Worm (Caenorhabditis elegans) whole organism, young adult: ENCODE results near the gene wht-6.

Source experiments
- B0019.2 ChIP-seq: fragments of 200-800 bp; sonication (Bioruptor generic); conservative IDR thresholded peaks from 2 replicates; pipeline ENCODE4 v1.3.6; 2022; ENCODE audit warnings: missing genetic modification reagents, missing genetic modification characterization, missing compliant biosample characterization
- B0035.1 ChIP-seq: sonication (generic microtip); optimal IDR thresholded peaks from 2 replicates; lab custom pipeline; 2016; ENCODE audit warnings: missing genetic modification characterization, mild to moderate bottlenecking, missing compliant biosample characterization, missing genotype, missing genetic modification reagents
- B0336.3 ChIP-seq: fragments of 200-800 bp; sonication (Bioruptor generic); IDR thresholded peaks from 2 replicates; pipeline ENCODE4 v1.3.6; 2022; ENCODE audit warnings: missing genetic modification characterization, missing compliant biosample characterization
- D2030.7 ChIP-seq: fragments of 200-800 bp; sonication (Bioruptor generic); IDR thresholded peaks from 2 replicates; pipeline ENCODE4 v1.3.6; 2022; ENCODE audit warnings: missing genetic modification reagents, missing genetic modification characterization, missing compliant biosample characterization
- F23B12.7 ChIP-seq: sonication (generic microtip); optimal IDR thresholded peaks from 2 replicates; lab custom pipeline; 2017; ENCODE audit warnings: missing genetic modification characterization, mild to moderate bottlenecking, missing compliant biosample characterization, antibody characterized with exemption, moderate library complexity; ENCODE audit not compliant: insufficient read depth
- F33H1.4 ChIP-seq: fragments of 200-800 bp; sonication (Bioruptor generic); IDR thresholded peaks from 2 replicates; pipeline ENCODE4 v1.3.6; 2022; ENCODE audit warnings: missing genetic modification reagents, missing genetic modification characterization, missing compliant biosample characterization
- K11D2.4 ChIP-seq: fragments of 200-800 bp; sonication (Bioruptor generic); IDR thresholded peaks from 2 replicates; pipeline ENCODE4 v1.3.6; 2022; ENCODE audit warnings: missing genetic modification reagents, missing genetic modification characterization, missing compliant biosample characterization
- T07F8.4 ChIP-seq: sonication (generic microtip); optimal IDR thresholded peaks from 2 replicates; lab custom pipeline; 2016; ENCODE audit warnings: mild to moderate bottlenecking, missing genetic modification characterization, moderate library complexity, missing compliant biosample characterization
- ZK185.1 ChIP-seq: sonication (generic microtip); optimal IDR thresholded peaks from 2 replicates; lab custom pipeline; 2016; ENCODE audit warnings: mild to moderate bottlenecking, missing genetic modification characterization, missing compliant biosample characterization; ENCODE audit not compliant: poor library complexity, severe bottlenecking
- ama-1 ChIP-seq, 3 experiments: fragments of 150-350 bp in 1 of 3; sonication (generic microtip) in 2 of 3; optimal IDR thresholded peaks; 2 replicates each; lab custom pipeline; 2014 to 2018; ENCODE audit warnings: missing biosample characterization in 2 of 3, missing genetic modification characterization in 2 of 3, missing genetic modification reagents in 2 of 3
- attf-5 ChIP-seq: fragments of 200-800 bp; sonication (Bioruptor generic); optimal IDR thresholded peaks from 2 replicates; lab custom pipeline; 2018; ENCODE audit warnings: mild to moderate bottlenecking, missing genetic modification characterization, missing compliant biosample characterization
- bed-2 ChIP-seq: fragments of 200-800 bp; sonication (Bioruptor generic); IDR thresholded peaks from 2 replicates; pipeline ENCODE4 v1.3.6; 2022; ENCODE audit warnings: missing genetic modification reagents, missing genetic modification characterization, missing compliant biosample characterization
- ccch-3 ChIP-seq: fragments of 200-800 bp; sonication (Bioruptor generic); optimal IDR thresholded peaks from 2 replicates; lab custom pipeline; 2018; ENCODE audit warnings: mild to moderate bottlenecking, missing genetic modification characterization, missing compliant biosample characterization
- cebp-1 ChIP-seq, 2 experiments: fragments of 200-800 bp in 1 of 2; sonication (Bioruptor generic) in 1 of 2; sonication (generic microtip) in 1 of 2; IDR thresholded peaks in 1 of 2; optimal IDR thresholded peaks in 1 of 2; 2 replicates each; pipeline versions ENCODE4 v1.3.6 to Lab custom; 2017 to 2022; ENCODE audit warnings: missing compliant biosample characterization in 2 of 2, missing genetic modification characterization in 2 of 2, mild to moderate bottlenecking in 1 of 2, missing genetic modification reagents in 1 of 2, moderate library complexity in 1 of 2
- ceh-27 ChIP-seq: fragments of 200-800 bp; sonication (Bioruptor generic); optimal IDR thresholded peaks from 2 replicates; lab custom pipeline; 2018; ENCODE audit warnings: mild to moderate bottlenecking, missing genetic modification characterization, moderate library complexity, missing compliant biosample characterization
- dox-1 ChIP-seq: fragments of 200-800 bp; sonication (Bioruptor generic); IDR thresholded peaks from 2 replicates; pipeline ENCODE4 v1.3.6; 2022; ENCODE audit warnings: missing genetic modification reagents, missing genetic modification characterization, missing compliant biosample characterization
- dpl-1 ChIP-seq: fragments of 150-350 bp; optimal IDR thresholded peaks from 2 replicates; lab custom pipeline; 2014; ENCODE audit warnings: missing biosample characterization, missing genetic modification reagents, missing genetic modification characterization
- efl-1 ChIP-seq: fragments of 150-350 bp; optimal IDR thresholded peaks from 2 replicates; lab custom pipeline; 2014; ENCODE audit warnings: missing biosample characterization, missing genetic modification reagents, missing genetic modification characterization
- hmg-1.2 ChIP-seq: fragments of 200-800 bp; sonication (Bioruptor generic); IDR thresholded peaks from 2 replicates; pipeline ENCODE4 v1.3.6; 2022; ENCODE audit warnings: missing genetic modification reagents, missing genetic modification characterization, missing compliant biosample characterization
- hsf-1 ChIP-seq: fragments of 200-800 bp; sonication (Bioruptor generic); IDR thresholded peaks from 2 replicates; pipeline ENCODE4 v1.3.6; 2022; ENCODE audit warnings: missing genetic modification reagents, missing genetic modification characterization, missing compliant biosample characterization
- let-607 ChIP-seq, 2 experiments: fragments of 200-800 bp in 1 of 2; sonication (Bioruptor generic) in 1 of 2; sonication (generic microtip) in 1 of 2; optimal IDR thresholded peaks; 2 replicates each; lab custom pipeline; 2016 to 2018; ENCODE audit warnings: mild to moderate bottlenecking in 2 of 2, missing compliant biosample characterization in 2 of 2, missing genetic modification characterization in 2 of 2, moderate library complexity in 2 of 2, missing genotype in 1 of 2
- lin-35 ChIP-seq, 3 experiments: fragments of 150-350 bp in 2 of 3; sonication (generic microtip) in 1 of 3; optimal IDR thresholded peaks; 2 replicates each; lab custom pipeline; 2014 to 2018; ENCODE audit warnings: missing biosample characterization in 3 of 3, missing genetic modification characterization in 3 of 3, missing genetic modification reagents in 3 of 3
- lin-40 ChIP-seq: sonication (generic microtip); optimal IDR thresholded peaks from 2 replicates; lab custom pipeline; 2016; ENCODE audit warnings: missing genetic modification characterization, mild to moderate bottlenecking, missing compliant biosample characterization, missing genotype, missing genetic modification reagents
- lin-54 ChIP-seq: fragments of 200-800 bp; sonication (Bioruptor generic); optimal IDR thresholded peaks from 2 replicates; lab custom pipeline; 2018; ENCODE audit warnings: mild to moderate bottlenecking, missing genetic modification characterization, missing compliant biosample characterization
- lsl-1 ChIP-seq: fragments of 200-800 bp; sonication (Bioruptor generic); optimal IDR thresholded peaks from 2 replicates; lab custom pipeline; 2018; ENCODE audit warnings: mild to moderate bottlenecking, missing genetic modification characterization, moderate library complexity, missing compliant biosample characterization
- madf-6 ChIP-seq: fragments of 200-800 bp; sonication (Bioruptor generic); IDR thresholded peaks from 2 replicates; pipeline ENCODE4 v1.3.6; 2022; ENCODE audit warnings: missing genetic modification reagents, missing genetic modification characterization, missing compliant biosample characterization
- mcd-1 ChIP-seq: fragments of 200-800 bp; sonication (Bioruptor generic); IDR thresholded peaks from 2 replicates; pipeline ENCODE4 v1.3.6; 2022; ENCODE audit warnings: missing genetic modification reagents, missing genetic modification characterization, missing compliant biosample characterization
- nhr-90 ChIP-seq: sonication (generic microtip); optimal IDR thresholded peaks from 2 replicates; lab custom pipeline; 2016; ENCODE audit warnings: missing genotype, mild to moderate bottlenecking, missing genetic modification characterization, missing compliant biosample characterization
- snpc-1.1 ChIP-seq: sonication (generic microtip); optimal IDR thresholded peaks from 2 replicates; lab custom pipeline; 2017; ENCODE audit warnings: missing genetic modification characterization, mild to moderate bottlenecking, missing compliant biosample characterization, antibody characterized with exemption, moderate library complexity, missing genotype, missing genetic modification reagents; ENCODE audit not compliant: insufficient read depth
- snpc-1.3 ChIP-seq: sonication (generic microtip); optimal IDR thresholded peaks from 2 replicates; lab custom pipeline; 2017; ENCODE audit warnings: missing genetic modification characterization, mild to moderate bottlenecking, missing compliant biosample characterization, antibody characterized with exemption, moderate library complexity, missing genotype, missing genetic modification reagents; ENCODE audit not compliant: insufficient read depth
- snpc-3.4 ChIP-seq: sonication (generic microtip); optimal IDR thresholded peaks from 2 replicates; lab custom pipeline; 2017; ENCODE audit warnings: missing genetic modification characterization, mild to moderate bottlenecking, missing compliant biosample characterization, antibody characterized with exemption, moderate library complexity, missing genotype, missing genetic modification reagents
- snpc-4 ChIP-seq, 5 experiments: fragments of 150-350 bp in 1 of 5; sonication (generic microtip) in 4 of 5; optimal IDR thresholded peaks; 2 replicates each; lab custom pipeline; 2014 to 2018; ENCODE audit warnings: missing genetic modification characterization in 5 of 5, missing biosample characterization in 3 of 5, antibody characterized with exemption in 2 of 5, mild to moderate bottlenecking in 2 of 5, missing compliant biosample characterization in 2 of 5, missing genotype in 2 of 5, moderate library complexity in 2 of 5, missing genetic modification reagents in 1 of 5
- tbp1 ChIP-seq: fragments of 200-800 bp; sonication (Bioruptor generic); optimal IDR thresholded peaks from 2 replicates; lab custom pipeline; 2018; ENCODE audit warnings: mild to moderate bottlenecking, missing genetic modification characterization, missing compliant biosample characterization
- zim-3 ChIP-seq: sonication (generic microtip); optimal IDR thresholded peaks from 2 replicates; lab custom pipeline; 2017; ENCODE audit warnings: mild to moderate bottlenecking, missing genetic modification characterization, moderate library complexity, missing compliant biosample characterization
- ztf-18 ChIP-seq: sonication (generic microtip); optimal IDR thresholded peaks from 2 replicates; lab custom pipeline; 2016; ENCODE audit warnings: missing genotype, mild to moderate bottlenecking, missing genetic modification characterization, missing compliant biosample characterization
- ztf-3 ChIP-seq: fragments of 200-800 bp; sonication (Bioruptor generic); optimal IDR thresholded peaks from 2 replicates; lab custom pipeline; 2018; ENCODE audit warnings: mild to moderate bottlenecking, missing genetic modification characterization, missing compliant biosample characterization

wht-6 gene

DNA sequence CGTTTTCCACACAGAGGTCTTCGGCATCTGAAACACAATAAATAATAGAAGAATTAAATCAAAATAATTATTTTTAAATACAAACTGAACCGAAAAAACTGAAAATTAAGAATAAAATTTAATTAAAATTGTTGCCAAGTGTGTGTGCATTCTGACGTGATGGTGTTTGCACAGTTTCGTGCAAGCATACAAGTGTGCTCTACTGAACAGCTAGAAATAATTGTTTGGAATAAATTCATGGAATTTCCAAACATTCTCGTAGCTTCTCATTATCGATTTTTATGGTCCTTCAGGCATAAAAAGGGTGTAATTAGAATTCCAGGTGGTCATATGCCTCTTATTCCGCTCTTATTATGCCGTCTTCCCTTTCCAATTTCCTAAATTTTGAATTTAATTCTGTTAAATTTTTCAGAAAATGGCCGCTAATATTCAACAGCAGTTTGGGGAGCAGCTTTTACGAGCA lies 39.8 kb upstream of the wht-6 start, which contains the start of the genes mrps-17 and txdc-9:
TSS of gene mrps-17 (minus strand) at position 33 of the 463 bp plus-strand sequence.
TSS of gene txdc-9 (plus strand) at position 413 of the 463 bp plus-strand sequence.
- TF ChIP-seq hmg-1.2 (GFP tag; lab: Robert Waterston, UW), result peak; percentile 47; the same call in 1 of the 2 replicates
- peak; percentile 42 for TF ChIP-seq lin-54
- TF ChIP-seq ztf-3 (GFP tag; lab: Kevin White, UChicago), result no peak
- 0 out of 2 replicates have a peak, but pooled peaks have one; percentile 39 for TF ChIP-seq B0019.2
- TF ChIP-seq nhr-90 (tag; lab: Kevin White, UChicago), result no peak
- no peak for TF ChIP-seq bed-2 (GFP tag; lab: Robert Waterston, UW)
- TF ChIP-seq ceh-27 (GFP tag; lab: Kevin White, UChicago), result peak; percentile 55
- TF ChIP-seq dox-1 (GFP tag; lab: Robert Waterston, UW), result peak; percentile 40; the same call in 1 of the 2 replicates
- no peak for TF ChIP-seq B0035.1
- peak; percentile 5 for TF ChIP-seq ZK185.1 (tag; lab: Kevin White, UChicago)
- TF ChIP-seq K11D2.4 (GFP tag; lab: Robert Waterston, UW), result no peak
- peak; percentile 47 for TF ChIP-seq efl-1
- TF ChIP-seq dpl-1 (GFP tag; lab: Kevin White, UChicago), result peak; percentile 36
- no peak for TF ChIP-seq ama-1 (optimal IDR thresholded peaks at IDR 0.05; lab: Kevin White, UChicago)
- TF ChIP-seq ama-1 (GFP tag; optimal IDR thresholded peaks at IDR 0.05; lab: Kevin White, UChicago), result peak in 1 of 2 experiments; percentile 13
- TF ChIP-seq let-607 (tag; optimal IDR thresholded peaks at IDR 0.05; lab: Kevin White, UChicago), result peak in 1 of 2 experiments; percentile 35
- no peak for TF ChIP-seq ccch-3
- TF ChIP-seq ztf-18 (tag; lab: Kevin White, UChicago), result peak; percentile 55
- peak; percentile 48 for TF ChIP-seq lsl-1 (GFP tag; lab: Kevin White, UChicago)
- peak; percentile 27 for TF ChIP-seq snpc-1.1 (tag; lab: Kevin White, UChicago)
- peak; percentile 16; the same call in 1 of the 2 replicates for TF ChIP-seq madf-6 (GFP tag; lab: Robert Waterston, UW)
- TF ChIP-seq B0336.3 (GFP tag; lab: Robert Waterston, UW), result no peak
- TF ChIP-seq D2030.7, result 0 out of 2 replicates have a peak, but pooled peaks have one; percentile 19
- TF ChIP-seq F33H1.4 (GFP tag; lab: Robert Waterston, UW), result peak; percentile 41; the same call in 1 of the 2 replicates
- TF ChIP-seq hsf-1 (GFP tag; lab: Robert Waterston, UW), result 0 out of 2 replicates have a peak, but pooled peaks have one; percentile 27
- TF ChIP-seq cebp-1 (GFP tag; IDR thresholded peaks at IDR 0.05; lab: Robert Waterston, UW), result no peak
- peak; percentile 48 for TF ChIP-seq cebp-1 (tag; optimal IDR thresholded peaks at IDR 0.05; lab: Kevin White, UChicago)
- peak; percentile 70 for TF ChIP-seq snpc-1.3 (tag; lab: Kevin White, UChicago)
- TF ChIP-seq snpc-3.4 (tag; lab: Kevin White, UChicago), result peak; percentile 20
- no peak for TF ChIP-seq zim-3
- peak in 1 of 3 experiments; percentile 67 for TF ChIP-seq lin-35 (GFP tag; optimal IDR thresholded peaks at IDR 0.05; lab: Kevin White, UChicago)
- peak; percentile 82 for TF ChIP-seq mcd-1 (GFP tag; lab: Robert Waterston, UW)
- TF ChIP-seq tbp1 (GFP tag; lab: Kevin White, UChicago), result peak; percentile 53
- peak; percentile 71 for TF ChIP-seq attf-5 (GFP tag; lab: Kevin White, UChicago)
- TF ChIP-seq lin-40, result peak; percentile 33
- TF ChIP-seq T07F8.4, result no peak
- TF ChIP-seq F23B12.7 (tag; lab: Kevin White, UChicago), result peak; percentile 85
- no peak for TF ChIP-seq snpc-4 (GFP tag; optimal IDR thresholded peaks at IDR 0.05; lab: Kevin White, UChicago)
- peak in 1 of 4 experiments; percentile 35 for TF ChIP-seq snpc-4 (tag; optimal IDR thresholded peaks at IDR 0.05; lab: Kevin White, UChicago)
